Fruit fly (Drosophila melanogaster): Measurements from ENCODE around the gene CG17896.
A peak's percentile ranks its signal among the peaks of the same experiment; 100 is the strongest.

The CG17896 gene

DNA sequence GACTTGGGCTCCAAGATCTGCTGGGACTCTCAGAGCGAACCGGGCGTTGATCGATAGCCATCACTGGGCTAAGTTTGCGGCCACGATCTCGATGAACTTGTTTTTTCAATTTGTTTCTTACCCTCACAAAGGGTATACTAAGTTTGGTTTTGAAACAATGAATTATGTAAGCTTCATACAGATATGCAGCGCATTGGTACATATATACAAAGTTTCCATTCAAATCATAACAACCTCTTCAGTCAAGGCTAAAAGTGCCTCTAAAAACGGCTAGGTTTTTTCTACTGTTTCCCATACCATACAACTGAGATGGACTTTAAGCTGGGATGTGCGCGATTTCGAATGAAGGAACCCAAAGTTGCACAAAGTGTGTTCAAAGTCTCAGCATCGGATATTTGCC is 52.0 kb downstream of the CG17896 start:
- TF ChIP-seq sv (GFP tag; optimal IDR thresholded peaks at IDR 0.05) (no peak), CG32264 (GFP tag; optimal IDR thresholded peaks at IDR 0.05) (no peak), rgr (GFP tag; optimal IDR thresholded peaks at IDR 0.05) (no peak), foxo (GFP tag; optimal IDR thresholded peaks at IDR 0.05) (peak in 1 of 2 experiments; percentile 37), N (GFP tag; optimal IDR thresholded peaks at IDR 0.05) (no peak), Vsx2 (GFP tag; optimal IDR thresholded peaks at IDR 0.05; ENCODE audit: partially characterized antibody) (no peak), CG9705 (GFP tag; optimal IDR thresholded peaks at IDR 0.05) (no peak), br (GFP tag; optimal IDR thresholded peaks at IDR 0.05) (no peak), Dif (GFP tag; optimal IDR thresholded peaks at IDR 0.05; ENCODE audit: partially characterized antibody) (no peak), Rel (GFP tag; optimal IDR thresholded peaks at IDR 0.05) (no peak), Rel (tag; optimal IDR thresholded peaks at IDR 0.05) (no peak), Hr78 (GFP tag; optimal IDR thresholded peaks at IDR 0.05) (no peak), Hr83 (GFP tag; optimal IDR thresholded peaks at IDR 0.05; ENCODE audit: poor library complexity, severe bottlenecking) (no peak), fru (GFP tag; optimal IDR thresholded peaks at IDR 0.05) (peak; percentile 57), tai (GFP tag; optimal IDR thresholded peaks at IDR 0.05) (no peak), psq (GFP tag; optimal IDR thresholded peaks at IDR 0.05) (no peak), Hnf4 (GFP tag; optimal IDR thresholded peaks at IDR 0.05) (no peak), woc (GFP tag; optimal IDR thresholded peaks at IDR 0.05) (peak; percentile 43), sage (GFP tag; optimal IDR thresholded peaks at IDR 0.05) (no peak), CrebA (GFP tag; optimal IDR thresholded peaks at IDR 0.05; ENCODE audit: borderline replicate concordance) (no peak), dmrt93B (GFP tag; optimal IDR thresholded peaks at IDR 0.05) (no peak), Jra (GFP tag; optimal IDR thresholded peaks at IDR 0.05) (no peak), pan (optimal IDR thresholded peaks at IDR 0.05) (no peak), ey (GFP tag; optimal IDR thresholded peaks at IDR 0.05) (peak; percentile 28), dl (GFP tag; optimal IDR thresholded peaks at IDR 0.05; ENCODE audit: insufficient read depth in 1 of 2, partially characterized antibody in 2 of 2) (no peak), h (GFP tag; optimal IDR thresholded peaks at IDR 0.05) (peak; percentile 19), usp (GFP tag; optimal IDR thresholded peaks at IDR 0.05) (no peak), GATAd (GFP tag; optimal IDR thresholded peaks at IDR 0.05) (no peak), lola (GFP tag; optimal IDR thresholded peaks at IDR 0.05) (no peak), jim (GFP tag; optimal IDR thresholded peaks at IDR 0.05) (no peak), Dfd (GFP tag; optimal IDR thresholded peaks at IDR 0.05) (no peak), dsf (GFP tag; optimal IDR thresholded peaks at IDR 0.05; ENCODE audit: borderline replicate concordance) (no peak), Myc (optimal IDR thresholded peaks at IDR 0.05) (no peak), Abd-B (GFP tag; optimal IDR thresholded peaks at IDR 0.05) (no peak), Sp1 (GFP tag; optimal IDR thresholded peaks at IDR 0.05) (peak; percentile 25), Mio (GFP tag; optimal IDR thresholded peaks at IDR 0.05) (no peak), HLH106 (tag; optimal IDR thresholded peaks at IDR 0.05) (peak; percentile 28), brk (GFP tag; optimal IDR thresholded peaks at IDR 0.05) (no peak), OdsH (GFP tag; optimal IDR thresholded peaks at IDR 0.05) (no peak)

Measured in whole organism, wandering third instar larva.